Worm (Caenorhabditis elegans): ENCODE measurements around the gene R07A4.3.

The R07A4.3 gene

DNA sequence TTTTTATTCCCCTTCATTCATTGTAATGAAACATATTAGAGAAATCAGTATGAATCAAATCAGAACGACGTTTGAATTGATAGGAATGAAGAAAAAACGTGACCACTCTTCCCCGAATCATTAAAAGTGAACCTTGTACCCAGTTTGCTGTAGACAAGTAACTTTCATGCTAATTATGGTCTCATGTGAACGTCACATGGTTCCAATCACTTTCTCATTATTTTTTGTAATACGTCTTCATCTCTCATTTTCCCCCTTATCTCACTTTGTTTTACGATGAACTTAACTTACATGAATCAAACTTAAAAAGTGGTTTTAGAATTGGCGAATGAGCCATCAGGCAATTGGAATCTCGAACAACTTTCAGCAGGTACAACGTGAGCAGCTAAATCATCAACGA, 19.3 kb downstream of the R07A4.3 start (continued):
- TF ChIP-seq repo-1 (tag; optimal IDR thresholded peaks at IDR 0.05): no peak
- TF ChIP-seq hmg-1.2 (GFP tag; IDR thresholded peaks at IDR 0.05): no peak
- peak; percentile 9; the same call in 1 of the 2 replicates for TF ChIP-seq lin-26 (GFP tag; IDR thresholded peaks at IDR 0.05)
- TF ChIP-seq cebp-1 (GFP tag; IDR thresholded peaks at IDR 0.05): no peak
- TF ChIP-seq cebp-1 (tag; optimal IDR thresholded peaks at IDR 0.05): peak; percentile 18
- TF ChIP-seq ccch-3 (GFP tag; optimal IDR thresholded peaks at IDR 0.05): no peak
- no peak for TF ChIP-seq dpl-1 (GFP tag; optimal IDR thresholded peaks at IDR 0.05)
- no peak for TF ChIP-seq lin-54 (GFP tag; optimal IDR thresholded peaks at IDR 0.05)
- TF ChIP-seq madf-8 (GFP tag; conservative IDR thresholded peaks at IDR 0.05): no peak
- TF ChIP-seq ztf-6 (GFP tag; IDR thresholded peaks at IDR 0.05): no peak
- no peak for TF ChIP-seq snpc-1.1 (tag; optimal IDR thresholded peaks at IDR 0.05; ENCODE audit: insufficient read depth)
- TF ChIP-seq K11D2.4 (GFP tag; IDR thresholded peaks at IDR 0.05): no peak

DNA sequence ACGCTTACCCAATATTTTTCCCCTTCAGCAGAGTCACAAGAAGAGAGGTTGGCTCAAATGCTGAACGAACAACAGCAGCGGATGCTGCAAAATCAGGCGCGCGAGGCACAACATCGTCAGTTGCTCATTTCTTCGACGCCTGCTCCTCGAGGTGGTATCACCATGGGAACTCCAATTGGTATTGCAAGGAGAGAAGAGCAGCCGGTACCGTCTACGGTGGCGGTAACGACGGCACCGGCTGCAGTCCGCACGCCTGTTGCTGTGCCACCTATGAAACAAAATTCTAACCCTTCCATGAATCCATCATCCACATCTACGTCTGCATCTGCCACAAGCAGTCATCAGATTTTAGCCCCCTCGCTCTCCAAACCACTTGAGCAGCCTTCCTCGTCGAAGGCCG, 21.4 kb downstream of the R07A4.3 start:
- TF ChIP-seq nfya-2 (GFP tag; IDR thresholded peaks at IDR 0.05) (0 out of 2 replicates have a peak, but pooled peaks have one; percentile 26), F57C9.4 (tag; optimal IDR thresholded peaks at IDR 0.05) (no peak), F33H1.4 (GFP tag; IDR thresholded peaks at IDR 0.05) (no peak), lin-54 (GFP tag; optimal IDR thresholded peaks at IDR 0.05) (no peak), nfyb-1 (GFP tag; IDR thresholded peaks at IDR 0.05) (0 out of 2 replicates have a peak, but pooled peaks have one; percentile 10), madf-3 (GFP tag; IDR thresholded peaks at IDR 0.05) (no peak), zfh-2 (GFP tag; conservative IDR thresholded peaks at IDR 0.05) (peak; percentile 51; the same call in 1 of the 2 replicates)

ce11 chrX:10780542-10781266, 27.2 kb downstream of the R07A4.3 start:
- TF ChIP-seq madf-3 (GFP tag; IDR thresholded peaks at IDR 0.05) (no peak), F37B4.10 (GFP tag; IDR thresholded peaks at IDR 0.05) (0 out of 2 replicates have a peak, but pooled peaks have one; percentile 66), lin-26 (GFP tag; IDR thresholded peaks at IDR 0.05) (peak; percentile 34; the same call in 1 of the 2 replicates), ZK185.1 (tag; optimal IDR thresholded peaks at IDR 0.05; ENCODE audit: poor library complexity, severe bottlenecking) (peak; percentile 19), zim-3 (tag; optimal IDR thresholded peaks at IDR 0.05) (no peak), nfya-1 (tag; optimal IDR thresholded peaks at IDR 0.05; ENCODE audit: borderline replicate concordance, insufficient read depth) (no peak), ceh-58 (GFP tag; IDR thresholded peaks at IDR 0.05) (no peak), mel-28 (tag; optimal IDR thresholded peaks at IDR 0.05; ENCODE audit: borderline replicate concordance) (no peak), zfh-2 (GFP tag; conservative IDR thresholded peaks at IDR 0.05) (peak; percentile 63), repo-1 (tag; optimal IDR thresholded peaks at IDR 0.05) (peak; percentile 9), hmg-20 (GFP tag; IDR thresholded peaks at IDR 0.05) (no peak), egrh-3 (GFP tag; IDR thresholded peaks at IDR 0.05) (no peak), B0336.3 (GFP tag; IDR thresholded peaks at IDR 0.05) (no peak), B0035.1 (tag; optimal IDR thresholded peaks at IDR 0.05) (no peak), ceh-79 (tag; optimal IDR thresholded peaks at IDR 0.05) (no peak), nhr-80 (tag; optimal IDR thresholded peaks at IDR 0.05) (peak; percentile 37)

ce11 chrX:10783822-10784221, 30.3 kb downstream of the R07A4.3 start, which contains the start of gene clc-4:
Gene clc-4, minus strand, starts transcription at chrX:10783922.
- TF ChIP-seq mcd-1 (GFP tag; IDR thresholded peaks at IDR 0.05) (no peak), unc-62 (GFP tag; optimal IDR thresholded peaks at IDR 0.05) (no peak), F33H1.4 (GFP tag; IDR thresholded peaks at IDR 0.05) (no peak), nfya-2 (GFP tag; IDR thresholded peaks at IDR 0.05) (no peak), ama-1 (optimal IDR thresholded peaks at IDR 0.05) (no peak), ama-1 (GFP tag; optimal IDR thresholded peaks at IDR 0.05) (no peak), madf-6 (GFP tag; IDR thresholded peaks at IDR 0.05) (no peak), sea-2 (GFP tag; IDR thresholded peaks at IDR 0.05) (no peak), ztf-28 (GFP tag; IDR thresholded peaks at IDR 0.05) (no peak), efl-1 (GFP tag; optimal IDR thresholded peaks at IDR 0.05) (no peak), cebp-2 (GFP tag; IDR thresholded peaks at IDR 0.05) (no peak), nhr-80 (tag; optimal IDR thresholded peaks at IDR 0.05) (no peak), B0336.3 (GFP tag; IDR thresholded peaks at IDR 0.05) (no peak), rcor-1 (GFP tag; IDR thresholded peaks at IDR 0.05) (no peak), hlh-26 (GFP tag; conservative IDR thresholded peaks at IDR 0.05) (no peak), lin-54 (GFP tag; optimal IDR thresholded peaks at IDR 0.05) (no peak), mes-4 (tag; optimal IDR thresholded peaks at IDR 0.05) (no peak)
